Fruit fly (Drosophila melanogaster) whole organism, prepupa: ENCODE measurements around the gene D.

Experiments used
- Blimp-1 ChIP-seq: fragments of 200-800 bp; sonication (Bioruptor generic); optimal IDR thresholded peaks from 3 replicates; lab custom pipeline; 2017; ENCODE audit warnings: missing biosample characterization, missing genetic modification characterization, mild to moderate bottlenecking, moderate library complexity, missing genetic modification reagents
- CG10631 ChIP-seq: fragments of 200-800 bp; sonication (Bioruptor generic); optimal IDR thresholded peaks from 2 replicates; lab custom pipeline; 2016; ENCODE audit warnings: missing biosample characterization, missing genetic modification characterization
- CG11762 ChIP-seq: fragments of 200-800 bp; sonication (Bioruptor generic); optimal IDR thresholded peaks from 3 replicates; lab custom pipeline; 2016; ENCODE audit warnings: missing biosample characterization, missing genetic modification characterization; ENCODE audit not compliant: insufficient read depth
- CG15336 ChIP-seq: fragments of 200-800 bp; sonication (Bioruptor generic); IDR thresholded peaks from 2 replicates; pipeline ENCODE4 v1.3.6; 2022; ENCODE audit warnings: missing biosample characterization, missing genetic modification characterization
- CG1621 ChIP-seq: fragments of 200-800 bp; sonication (Bioruptor generic); optimal IDR thresholded peaks from 3 replicates; lab custom pipeline; 2018; ENCODE audit warnings: missing biosample characterization, mild to moderate bottlenecking, missing genetic modification characterization
- CG16779 ChIP-seq: fragments of 200-800 bp; sonication (Bioruptor generic); optimal IDR thresholded peaks from 3 replicates; lab custom pipeline; 2017; ENCODE audit warnings: missing biosample characterization, mild to moderate bottlenecking, missing genetic modification characterization
- CG3032 ChIP-seq: fragments of 200-800 bp; optimal IDR thresholded peaks from 2 replicates; lab custom pipeline; 2019; ENCODE audit warnings: missing biosample characterization, mild to moderate bottlenecking, missing genetic modification characterization, moderate library complexity
- CG32006 ChIP-seq: fragments of 200-800 bp; sonication (Bioruptor generic); optimal IDR thresholded peaks from 3 replicates; lab custom pipeline; 2017; ENCODE audit warnings: missing biosample characterization, mild to moderate bottlenecking, missing genetic modification characterization
- CG4318 ChIP-seq: fragments of 200-800 bp; sonication (Bioruptor generic); optimal IDR thresholded peaks from 3 replicates; lab custom pipeline; 2017; ENCODE audit warnings: missing biosample characterization, mild to moderate bottlenecking, missing genetic modification characterization
- CG6163 ChIP-seq: fragments of 200-800 bp; sonication (Bioruptor generic); IDR thresholded peaks from 3 replicates; pipeline ENCODE4 v1.3.6; 2022; ENCODE audit warnings: missing biosample characterization, missing genetic modification characterization
- CG6276 ChIP-seq: fragments of 200-800 bp; sonication (Bioruptor generic); optimal IDR thresholded peaks from 2 replicates; lab custom pipeline; 2017; ENCODE audit warnings: missing biosample characterization, mild to moderate bottlenecking, missing genetic modification characterization
- CG6792 ChIP-seq: fragments of 200-800 bp; sonication (Bioruptor generic); optimal IDR thresholded peaks from 3 replicates; lab custom pipeline; 2016; ENCODE audit warnings: missing biosample characterization, missing genetic modification characterization
- CG6808 ChIP-seq: fragments of 200-800 bp; sonication (Bioruptor generic); optimal IDR thresholded peaks from 3 replicates; lab custom pipeline; 2017; ENCODE audit warnings: missing biosample characterization, missing genetic modification characterization, mild to moderate bottlenecking, moderate library complexity, missing genetic modification reagents
- CG7368 ChIP-seq: fragments of 200-800 bp; sonication (Bioruptor generic); optimal IDR thresholded peaks from 3 replicates; lab custom pipeline; 2016; ENCODE audit warnings: missing biosample characterization, missing genetic modification characterization
- CG8119 ChIP-seq: fragments of 200-800 bp; sonication (Bioruptor generic); IDR thresholded peaks from 3 replicates; pipeline ENCODE4 v1.3.6; 2022; ENCODE audit warnings: missing biosample characterization, missing genetic modification characterization
- Eip78C ChIP-seq: fragments of 200-800 bp; sonication (Bioruptor generic); peaks from one replicate; lab custom pipeline; 2016; ENCODE audit warnings: missing biosample characterization, missing genetic modification characterization
- Ets21C ChIP-seq: fragments of 200-800 bp; sonication (Bioruptor generic); optimal IDR thresholded peaks from 3 replicates; lab custom pipeline; 2016; ENCODE audit warnings: missing biosample characterization, missing genetic modification characterization
- Ets96B ChIP-seq: fragments of 200-800 bp; optimal IDR thresholded peaks from 2 replicates; lab custom pipeline; 2019; ENCODE audit warnings: missing biosample characterization, mild to moderate bottlenecking, missing genetic modification characterization, moderate library complexity
- Gug ChIP-seq: fragments of 200-800 bp; sonication (Bioruptor generic); IDR thresholded peaks from 2 replicates; pipeline ENCODE4 v1.3.6; 2022; ENCODE audit warnings: missing biosample characterization, missing genetic modification characterization
- Hr38 ChIP-seq: sonication (Bioruptor generic); optimal IDR thresholded peaks from 2 replicates; lab custom pipeline; 2016; ENCODE audit warnings: missing biosample characterization, missing genetic modification characterization
- Hr4 ChIP-seq: fragments of 200-800 bp; sonication (Bioruptor generic); optimal IDR thresholded peaks from 3 replicates; lab custom pipeline; 2016; ENCODE audit warnings: missing biosample characterization, missing genetic modification characterization
- Lpt ChIP-seq: fragments of 200-800 bp; sonication (Bioruptor generic); optimal IDR thresholded peaks from 3 replicates; lab custom pipeline; 2016; ENCODE audit warnings: missing biosample characterization, missing genetic modification characterization
- OdsH ChIP-seq: fragments of 200-800 bp; sonication (Bioruptor generic); optimal IDR thresholded peaks from 3 replicates; lab custom pipeline; 2016; ENCODE audit warnings: missing biosample characterization, missing genetic modification characterization
- Smox ChIP-seq: fragments of 200-800 bp; sonication (Bioruptor generic); optimal IDR thresholded peaks from 3 replicates; lab custom pipeline; 2016; ENCODE audit warnings: missing biosample characterization, missing genetic modification characterization
- Sox15 ChIP-seq: fragments of 200-800 bp; sonication (Bioruptor generic); optimal IDR thresholded peaks from 3 replicates; lab custom pipeline; 2016; ENCODE audit warnings: missing biosample characterization, missing genetic modification characterization
- achi ChIP-seq: fragments of 200-800 bp; sonication (Bioruptor generic); optimal IDR thresholded peaks from 3 replicates; lab custom pipeline; 2016; ENCODE audit warnings: missing biosample characterization, missing genetic modification characterization
- eg ChIP-seq: fragments of 200-800 bp; sonication (Bioruptor generic); IDR thresholded peaks from 3 replicates; pipeline ENCODE4 v1.3.6; 2022; ENCODE audit warnings: missing biosample characterization, missing genetic modification characterization
- fd59A ChIP-seq: fragments of 200-800 bp; sonication (Bioruptor generic); optimal IDR thresholded peaks from 2 replicates; lab custom pipeline; 2017; ENCODE audit warnings: missing biosample characterization, mild to moderate bottlenecking, missing genetic modification characterization, missing genetic modification reagents
- fkh ChIP-seq: fragments of 200-800 bp; sonication (Bioruptor generic); optimal IDR thresholded peaks from 3 replicates; lab custom pipeline; 2017; ENCODE audit warnings: missing biosample characterization, mild to moderate bottlenecking, missing genetic modification characterization, moderate library complexity
- lz ChIP-seq: fragments of 200-800 bp; sonication (Bioruptor generic); optimal IDR thresholded peaks from 3 replicates; lab custom pipeline; 2016; ENCODE audit warnings: missing biosample characterization, missing genetic modification characterization
- pdm3 ChIP-seq: fragments of 200-800 bp; sonication (Bioruptor generic); optimal IDR thresholded peaks from 3 replicates; lab custom pipeline; 2016; ENCODE audit warnings: missing biosample characterization, missing genetic modification characterization
- salr ChIP-seq, 2 experiments: fragments of 200-800 bp; sonication (Bioruptor generic); optimal IDR thresholded peaks; 3 replicates each; lab custom pipeline; 2016 to 2018; ENCODE audit warnings: missing biosample characterization in 2 of 2, missing genetic modification characterization in 2 of 2, mild to moderate bottlenecking in 1 of 2
- topi ChIP-seq: fragments of 200-800 bp; sonication (Bioruptor generic); optimal IDR thresholded peaks from 3 replicates; lab custom pipeline; 2016; ENCODE audit warnings: missing biosample characterization, missing genetic modification characterization
- vri ChIP-seq: fragments of 200-800 bp; sonication (Bioruptor generic); optimal IDR thresholded peaks from 3 replicates; lab custom pipeline; 2016; ENCODE audit warnings: missing biosample characterization, mild to moderate bottlenecking, missing genetic modification characterization

Gene D

dm6 chr3L:14219422-14219853 lies 41.0 kb upstream of the D start:
- TF ChIP-seq CG6276 (GFP tag; lab: Kevin White, UChicago) (peak; percentile 80), CG6792 (no peak), Sox15 (no peak), CG16779 (tag; lab: Kevin White, UChicago) (no peak), OdsH (GFP tag; lab: Kevin White, UChicago) (peak; percentile 14), Gug (GFP tag; lab: Robert Waterston, UW) (0 out of 2 replicates have a peak, but pooled peaks have one; percentile 21), achi (GFP tag; lab: Kevin White, UChicago) (no peak), CG10631 (GFP tag; lab: Kevin White, UChicago) (no peak), salr (GFP tag; optimal IDR thresholded peaks at IDR 0.05; lab: Kevin White, UChicago) (peak in 1 of 2 experiments; percentile 10), CG32006 (GFP tag; lab: Kevin White, UChicago) (peak; percentile 56), Eip78C (GFP tag; lab: Kevin White, UChicago) (peak; percentile 60), fd59A (no peak), CG3032 (tag; lab: Kevin White, UChicago) (no peak), Hr4 (GFP tag; lab: Kevin White, UChicago) (peak; percentile 44), Ets21C (no peak), Lpt (peak; percentile 29), CG15336 (GFP tag; lab: Robert Waterston, UW) (peak; percentile 51), lz (GFP tag; lab: Kevin White, UChicago) (no peak), CG1621 (tag; lab: Kevin White, UChicago) (no peak), CG6163 (GFP tag; lab: Robert Waterston, UW) (peak; percentile 57; the same call in 1 of the 3 replicates), CG8119 (GFP tag; lab: Robert Waterston, UW) (peak; percentile 67; the same call in 2 of the 3 replicates), CG4318 (GFP tag; lab: Kevin White, UChicago) (no peak), CG11762 (GFP tag; lab: Kevin White, UChicago) (no peak)

DNA sequence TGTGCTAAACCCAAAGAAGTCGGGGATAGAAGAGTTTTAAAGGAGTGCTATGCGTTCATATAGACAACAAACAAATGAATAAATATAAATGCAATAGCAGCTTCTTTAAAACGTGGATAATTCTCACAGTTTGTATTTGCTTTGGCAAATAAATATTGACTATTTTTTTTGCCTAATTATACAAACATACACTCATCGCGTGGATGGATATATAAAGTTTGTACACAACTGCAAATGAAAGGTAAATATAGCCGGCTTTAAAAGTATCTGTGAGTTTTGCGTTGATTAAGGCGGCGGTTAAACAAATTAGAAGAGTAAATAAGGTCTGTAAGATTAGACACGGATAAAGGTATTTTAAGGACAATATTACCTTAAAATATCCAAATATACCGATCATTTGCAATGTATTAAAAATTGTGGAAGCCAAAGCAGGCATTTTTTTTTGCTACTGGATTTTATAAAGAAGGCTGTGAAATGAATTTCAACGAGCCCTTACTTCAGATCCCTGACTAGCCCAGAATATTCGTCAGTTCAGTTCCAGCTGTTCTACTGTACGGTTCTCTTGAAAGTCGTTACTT lies 39.3 kb upstream of the D start, which contains the start of gene CG7768:
TSS of gene CG7768 (plus strand) at position 528 of the 578 bp plus-strand sequence.
- TF ChIP-seq CG7368 (GFP tag; lab: Kevin White, UChicago), result no peak
- peak; percentile 88 for TF ChIP-seq fkh (GFP tag; lab: Kevin White, UChicago)
- TF ChIP-seq eg (GFP tag; lab: Robert Waterston, UW), result 0 out of 3 replicates have a peak, but pooled peaks have one; percentile 38
- peak; percentile 2 for TF ChIP-seq Eip78C (GFP tag; lab: Kevin White, UChicago)
- TF ChIP-seq, all 60 proteins: peak for 3

dm6 chr3L:14216140-14216539 lies 37.7 kb upstream of the D start:
- TF ChIP-seq pdm3 (GFP tag; lab: Kevin White, UChicago) (no peak), Blimp-1 (GFP tag; lab: Kevin White, UChicago) (no peak)

DNA sequence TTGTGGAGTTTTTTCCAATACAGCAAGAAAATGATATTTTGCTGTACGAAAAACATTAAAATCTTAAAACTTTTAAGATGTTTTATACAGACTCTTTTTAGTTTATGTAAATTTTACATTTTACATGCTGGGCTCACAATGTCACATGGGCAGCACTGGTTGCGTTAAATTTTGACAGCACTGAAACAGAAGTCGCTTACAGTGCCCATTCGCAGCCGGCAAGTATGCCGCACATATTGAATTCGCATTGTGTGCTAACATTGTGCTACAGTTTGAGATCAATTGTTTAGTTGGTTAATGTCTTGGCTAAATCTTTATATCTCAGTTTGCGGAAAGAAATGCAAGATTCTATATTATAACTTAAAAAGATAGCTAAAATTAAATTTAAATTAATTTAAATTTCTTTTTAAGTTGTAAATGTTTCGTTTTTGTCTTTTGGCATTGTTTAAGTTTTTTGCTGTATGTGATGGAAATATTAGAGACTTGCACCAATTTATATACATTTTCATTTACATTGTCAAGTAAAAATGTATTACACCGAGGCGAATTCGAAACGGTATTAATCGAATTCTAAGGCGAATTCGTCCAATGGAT lies 34.0 kb upstream of the D start:
- TF ChIP-seq CG6808 (peak; percentile 100), Hr38 (GFP tag; lab: Kevin White, UChicago) (no peak), CG3032 (tag; lab: Kevin White, UChicago) (no peak), CG15336 (GFP tag; lab: Robert Waterston, UW) (no peak)

- TF ChIP-seq topi (GFP tag; lab: Kevin White, UChicago) (no peak), Ets96B (tag; lab: Kevin White, UChicago) (no peak), Hr4 (GFP tag; lab: Kevin White, UChicago) (no peak), vri (GFP tag; lab: Kevin White, UChicago) (no peak), Smox (no peak), CG6808 (no peak), Blimp-1 (GFP tag; lab: Kevin White, UChicago) (no peak), CG6792 (no peak)
Observed at dm6 chr3L:14211616-14212015, 33.2 kb upstream of the D start.
